Worm (Caenorhabditis elegans) whole organism, L4 larva: ENCODE data around the gene cyp-14A1.
"Not testable (repeated sequence)": the region's sequence is repeated elsewhere in the genome, so short reads cannot be mapped to it uniquely, and the experiment has no call there.

Source experiments
- F44E2.7 ChIP-seq: fragments of 200-800 bp; sonication (Bioruptor generic); IDR thresholded peaks from 2 replicates; pipeline ENCODE4 v2.1.2; 2022; ENCODE audit warnings: missing genetic modification characterization, missing compliant biosample characterization
- R02D3.7 ChIP-seq: fragments of 150-350 bp; sonication (generic microtip); optimal IDR thresholded peaks from 3 replicates; lab custom pipeline; 2014; ENCODE audit warnings: missing biosample characterization, missing genetic modification characterization
- aly-2 ChIP-seq: sonication (generic microtip); optimal IDR thresholded peaks from 2 replicates; lab custom pipeline; 2018; ENCODE audit warnings: missing biosample characterization, missing genetic modification characterization
- daf-16 ChIP-seq, 3 experiments: sonication (generic microtip); optimal IDR thresholded peaks; 2 replicates each; lab custom pipeline; 2016 to 2017; ENCODE audit warnings: missing genetic modification characterization in 3 of 3, missing genetic modification reagents in 3 of 3, mild to moderate bottlenecking in 2 of 3, missing compliant biosample characterization in 2 of 3, missing biosample characterization in 1 of 3, moderate library complexity in 1 of 3
- dmd-9 ChIP-seq: fragments of 200-800 bp; sonication (Bioruptor generic); IDR thresholded peaks from 2 replicates; pipeline ENCODE4 v1.3.6; 2022; ENCODE audit warnings: missing genetic modification reagents, missing genetic modification characterization, missing compliant biosample characterization
- egl-43 ChIP-seq: fragments of 200-800 bp; sonication (Bioruptor generic); IDR thresholded peaks from 2 replicates; pipeline ENCODE4 v1.3.6; 2022; ENCODE audit warnings: missing genetic modification reagents, missing genetic modification characterization, missing compliant biosample characterization
- nhr-237 ChIP-seq: sonication (generic microtip); optimal IDR thresholded peaks from 2 replicates; lab custom pipeline; 2017; ENCODE audit warnings: missing biosample characterization, missing genetic modification characterization
- nhr-41 ChIP-seq: fragments of 200-800 bp; sonication (Bioruptor generic); IDR thresholded peaks from 2 replicates; pipeline ENCODE4 v1.3.6; 2022; ENCODE audit warnings: missing genetic modification reagents, missing genetic modification characterization, missing compliant biosample characterization
- sdz-12 ChIP-seq: fragments of 200-800 bp; sonication (Bioruptor generic); optimal IDR thresholded peaks from 2 replicates; lab custom pipeline; 2018; ENCODE audit warnings: mild to moderate bottlenecking, missing genetic modification characterization, missing compliant biosample characterization
- snpc-4 ChIP-seq: fragments of 150-350 bp; optimal IDR thresholded peaks from 2 replicates; lab custom pipeline; 2014; ENCODE audit warnings: missing biosample characterization, missing genetic modification characterization
- tra-1 ChIP-seq: fragments of 200-800 bp; sonication (Bioruptor generic); IDR thresholded peaks from 2 replicates; pipeline ENCODE4 v1.3.6; 2022; ENCODE audit warnings: missing genetic modification reagents, missing genetic modification characterization, missing compliant biosample characterization
- zag-1 ChIP-seq: fragments of 150-350 bp; optimal IDR thresholded peaks from 2 replicates; lab custom pipeline; 2014; ENCODE audit warnings: missing biosample characterization, missing genetic modification characterization

- TF ChIP-seq F44E2.7 (GFP tag; lab: Robert Waterston, UW); snpc-4 (tag; lab: Kevin White, UChicago); egl-43 (GFP tag; lab: Robert Waterston, UW); aly-2 (tag; lab: Kevin White, UChicago); nhr-237 (tag; lab: Kevin White, UChicago); nhr-41 (GFP tag; lab: Robert Waterston, UW); sdz-12 (GFP tag; lab: Kevin White, UChicago); dmd-9 (GFP tag; lab: Robert Waterston, UW); zag-1; R02D3.7 (tag; lab: Kevin White, UChicago): not testable (repeated sequence)
- peak; percentile 61; the same call in 1 of the 2 replicates for TF ChIP-seq tra-1 (GFP tag; lab: Robert Waterston, UW)
- peak in 1 of 2 experiments; percentile 51 for TF ChIP-seq daf-16 (GFP tag; optimal IDR thresholded peaks at IDR 0.05; lab: Kevin White, UChicago)
- TF ChIP-seq daf-16 (tag; optimal IDR thresholded peaks at IDR 0.05; lab: Kevin White, UChicago) = peak; percentile 85
Measured at ce11 chrX:13261037-13261592, 6.0 kb downstream of the cyp-14A1 start.
